Fruit fly (Drosophila melanogaster): ENCODE measurements around the gene CG14695.

DNA sequence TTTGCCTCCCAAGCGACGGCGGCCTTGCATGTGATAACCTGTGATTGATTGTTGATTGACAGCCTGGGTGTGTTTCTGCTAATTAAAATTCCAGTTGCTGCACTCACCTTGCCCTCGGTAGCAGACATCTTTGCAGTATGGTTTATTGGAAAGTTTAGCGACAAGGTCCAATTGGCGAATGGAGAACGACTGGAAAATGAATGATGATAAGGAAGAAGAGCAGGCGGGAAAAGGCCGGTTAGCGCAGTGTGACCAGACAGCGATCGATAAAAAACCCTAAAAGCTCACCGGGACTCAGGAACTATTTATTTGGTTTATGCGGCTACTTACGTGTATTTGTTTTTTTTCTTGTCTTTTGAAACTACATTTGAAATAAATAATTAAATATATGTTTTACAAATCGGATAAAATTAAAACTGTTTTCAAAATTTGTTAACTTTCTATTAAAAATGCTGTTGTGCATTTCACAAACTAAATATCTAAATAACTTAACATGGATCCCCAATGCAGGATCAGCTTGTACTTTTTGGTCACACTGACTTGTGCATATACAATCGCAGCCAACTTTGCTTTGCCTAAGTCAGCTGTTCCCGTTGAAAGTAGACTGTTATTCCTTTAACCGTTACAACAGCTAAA is 6.9 kb downstream of the CG14695 start, which contains the start of gene Fdh:
- TF ChIP-seq CG5204 (GFP tag; optimal IDR thresholded peaks at IDR 0.05) (no peak), cnc (optimal IDR thresholded peaks at IDR 0.05) (peak in 1 of 2 experiments; percentile 52), tj (GFP tag; optimal IDR thresholded peaks at IDR 0.05) (peak; percentile 28), CG7045 (GFP tag; optimal IDR thresholded peaks at IDR 0.05) (peak; percentile 23), cic (GFP tag; optimal IDR thresholded peaks at IDR 0.05) (peak; percentile 8)
